Fruit fly (Drosophila melanogaster) whole organism, embryonic: Measurements from ENCODE around the gene Atat.

Source experiments
- Abd-B ChIP-seq: fragments of 200-800 bp; sonication (Bioruptor generic); optimal IDR thresholded peaks from 2 replicates; lab custom pipeline; 2018; ENCODE audit warnings: missing biosample characterization, mild to moderate bottlenecking, missing genetic modification characterization, moderate library complexity
- Ada2b ChIP-seq: fragments of 200-800 bp; sonication (Bioruptor generic); IDR thresholded peaks from 2 replicates; pipeline ENCODE4 v1.3.6; 2022; ENCODE audit warnings: missing biosample characterization, missing genetic modification characterization
- Antp ChIP-seq: fragments of 200-800 bp; sonication (Bioruptor generic); optimal IDR thresholded peaks from 3 replicates; lab custom pipeline; 2016; ENCODE audit warnings: missing biosample characterization, missing genetic modification characterization
- CG10274 ChIP-seq: fragments of 200-800 bp; sonication (Bioruptor generic); optimal IDR thresholded peaks from 3 replicates; lab custom pipeline; 2017; ENCODE audit warnings: missing biosample characterization, mild to moderate bottlenecking, missing genetic modification characterization
- CG12104 ChIP-seq: fragments of 200-800 bp; sonication (Bioruptor generic); optimal IDR thresholded peaks from 3 replicates; lab custom pipeline; 2016; ENCODE audit warnings: missing biosample characterization, missing genetic modification characterization
- CG14710 ChIP-seq: fragments of 200-800 bp; sonication (Bioruptor generic); optimal IDR thresholded peaks from 3 replicates; lab custom pipeline; 2019; ENCODE audit warnings: missing biosample characterization, mild to moderate bottlenecking, missing genetic modification characterization, moderate library complexity
- CG18262 ChIP-seq: fragments of 200-800 bp; optimal IDR thresholded peaks from 3 replicates; lab custom pipeline; 2019; ENCODE audit warnings: missing biosample characterization, mild to moderate bottlenecking, missing genetic modification characterization, moderate library complexity
- CG2678 ChIP-seq: fragments of 200-800 bp; sonication (Bioruptor generic); optimal IDR thresholded peaks from 3 replicates; lab custom pipeline; 2019; ENCODE audit warnings: missing biosample characterization, mild to moderate bottlenecking, missing genetic modification characterization, moderate library complexity
- CG3163 ChIP-seq: fragments of 200-800 bp; sonication (Bioruptor generic); optimal IDR thresholded peaks from 3 replicates; lab custom pipeline; 2016; ENCODE audit warnings: missing biosample characterization, missing genetic modification characterization
- CG34376 ChIP-seq: fragments of 200-800 bp; sonication (Bioruptor generic); optimal IDR thresholded peaks from 2 replicates; lab custom pipeline; 2018; ENCODE audit warnings: missing biosample characterization, mild to moderate bottlenecking, missing genetic modification characterization
- CG4282 ChIP-seq: fragments of 200-800 bp; sonication (Bioruptor generic); optimal IDR thresholded peaks from 2 replicates; lab custom pipeline; 2016; ENCODE audit warnings: missing biosample characterization, missing genetic modification characterization
- CG4360 ChIP-seq: fragments of 200-800 bp; sonication (Bioruptor generic); IDR thresholded peaks from 2 replicates; pipeline ENCODE4 v1.3.6; 2022; ENCODE audit warnings: missing biosample characterization, missing genetic modification characterization
- CG9932 ChIP-seq: fragments of 200-800 bp; sonication (Bioruptor generic); IDR thresholded peaks from 2 replicates; pipeline ENCODE4 v1.3.6; 2022; ENCODE audit warnings: missing biosample characterization, missing genetic modification characterization
- CoRest ChIP-seq: fragments of 200-800 bp; sonication (Bioruptor generic); optimal IDR thresholded peaks from 3 replicates; lab custom pipeline; 2018; ENCODE audit warnings: missing biosample characterization, mild to moderate bottlenecking, missing genetic modification characterization, moderate library complexity
- CrebB ChIP-seq: fragments of 200-800 bp; sonication (Bioruptor generic); optimal IDR thresholded peaks from 3 replicates; lab custom pipeline; 2018; ENCODE audit warnings: missing biosample characterization, mild to moderate bottlenecking, missing genetic modification characterization
- D19A ChIP-seq: fragments of 200-800 bp; optimal IDR thresholded peaks from 3 replicates; lab custom pipeline; 2019; ENCODE audit warnings: missing biosample characterization, mild to moderate bottlenecking, missing genetic modification characterization, moderate library complexity
- Ets97D ChIP-seq: fragments of 200-800 bp; sonication (Bioruptor generic); optimal IDR thresholded peaks from 3 replicates; lab custom pipeline; 2016; ENCODE audit warnings: missing biosample characterization, missing genetic modification characterization
- Gug ChIP-seq: fragments of 200-800 bp; sonication (Bioruptor generic); IDR thresholded peaks from 4 replicates; pipeline ENCODE4 v1.3.6; 2022; ENCODE audit warnings: missing biosample characterization, missing genetic modification characterization
- HmgD ChIP-seq: fragments of 200-800 bp; sonication (Bioruptor generic); optimal IDR thresholded peaks from 3 replicates; lab custom pipeline; 2016; ENCODE audit warnings: missing biosample characterization, missing genetic modification characterization
- Hr51 ChIP-seq, 2 experiments: fragments of 200-800 bp; sonication (Bioruptor generic); optimal IDR thresholded peaks; 2 replicates in 1 of 2; 3 replicates in 1 of 2; lab custom pipeline; 2016 to 2018; ENCODE audit warnings: missing biosample characterization in 2 of 2, missing genetic modification characterization in 2 of 2, mild to moderate bottlenecking in 1 of 2, moderate library complexity in 1 of 2
- Med ChIP-seq: fragments of 200-800 bp; sonication (Bioruptor generic); peaks from one replicate; lab custom pipeline; 2016; ENCODE audit warnings: missing biosample characterization, missing genetic modification characterization, mild to moderate bottlenecking, inconsistent platforms, moderate library complexity
- Meics ChIP-seq: fragments of 200-800 bp; sonication (Bioruptor generic); optimal IDR thresholded peaks from 2 replicates; lab custom pipeline; 2017; ENCODE audit warnings: missing biosample characterization, mild to moderate bottlenecking, missing genetic modification characterization
- Nf-YA ChIP-seq: fragments of 200-800 bp; sonication (Bioruptor generic); IDR thresholded peaks from 2 replicates; pipeline ENCODE4 v1.3.6; 2022; ENCODE audit warnings: missing biosample characterization, missing genetic modification characterization
- NfI ChIP-seq: fragments of 200-800 bp; sonication (Bioruptor generic); optimal IDR thresholded peaks from 3 replicates; lab custom pipeline; 2018; ENCODE audit warnings: missing biosample characterization, mild to moderate bottlenecking, missing genetic modification characterization, moderate library complexity
- Oli ChIP-seq: fragments of 200-800 bp; sonication (Bioruptor generic); optimal IDR thresholded peaks from 2 replicates; lab custom pipeline; 2018; ENCODE audit warnings: missing biosample characterization, mild to moderate bottlenecking, missing genetic modification characterization, moderate library complexity
- Taf1 ChIP-seq: fragments of 200-800 bp; sonication (Bioruptor generic); IDR thresholded peaks from 2 replicates; pipeline ENCODE4 v1.3.6; 2022; ENCODE audit warnings: missing biosample characterization, missing genetic modification characterization
- Vsx1 ChIP-seq: fragments of 200-800 bp; sonication (Bioruptor generic); optimal IDR thresholded peaks from 2 replicates; lab custom pipeline; 2017; ENCODE audit warnings: missing biosample characterization, mild to moderate bottlenecking, missing genetic modification characterization, missing genetic modification reagents
- aop ChIP-seq: fragments of 200-800 bp; sonication (Bioruptor generic); IDR thresholded peaks from 2 replicates; pipeline ENCODE4 v1.3.6; 2022; ENCODE audit warnings: missing biosample characterization, missing genetic modification characterization
- bbx ChIP-seq: fragments of 200-800 bp; sonication (Bioruptor generic); IDR thresholded peaks from 2 replicates; pipeline ENCODE4 v1.3.6; 2022; ENCODE audit warnings: missing biosample characterization, missing genetic modification characterization; ENCODE audit not compliant: partially characterized antibody
- cas ChIP-seq: fragments of 200-800 bp; sonication (Bioruptor generic); IDR thresholded peaks from 2 replicates; pipeline ENCODE4 v1.3.6; 2022; ENCODE audit warnings: missing biosample characterization, missing genetic modification characterization
- esg ChIP-seq: fragments of 200-800 bp; sonication (Bioruptor generic); conservative IDR thresholded peaks from 2 replicates; pipeline ENCODE4 v1.3.6; 2022; ENCODE audit warnings: missing biosample characterization, missing genetic modification characterization
- ftz-f1 ChIP-seq: fragments of 200-800 bp; sonication (Bioruptor generic); optimal IDR thresholded peaks from 2 replicates; lab custom pipeline; 2016; ENCODE audit warnings: missing biosample characterization, missing genetic modification characterization
- gfzf ChIP-seq: fragments of 200-800 bp; sonication (Bioruptor generic); optimal IDR thresholded peaks from 2 replicates; lab custom pipeline; 2016; ENCODE audit warnings: missing biosample characterization, mild to moderate bottlenecking, missing genetic modification characterization, moderate library complexity
- gro ChIP-seq: fragments of 200-800 bp; sonication (Bioruptor generic); optimal IDR thresholded peaks from 2 replicates; lab custom pipeline; 2016; ENCODE audit warnings: missing biosample characterization, missing genetic modification characterization
- ind ChIP-seq: fragments of 200-800 bp; sonication (Bioruptor generic); optimal IDR thresholded peaks from 3 replicates; lab custom pipeline; 2016; ENCODE audit warnings: missing biosample characterization, missing genetic modification characterization
- jigr1 ChIP-seq: fragments of 200-800 bp; sonication (Bioruptor generic); IDR thresholded peaks from 3 replicates; pipeline ENCODE4 v1.3.6; 2022; ENCODE audit warnings: missing biosample characterization, missing genetic modification characterization
- jing ChIP-seq: fragments of 200-800 bp; sonication (Bioruptor generic); optimal IDR thresholded peaks from 2 replicates; lab custom pipeline; 2018; ENCODE audit warnings: missing biosample characterization, mild to moderate bottlenecking, missing genetic modification characterization
- kay ChIP-seq: fragments of 200-800 bp; sonication (Bioruptor generic); optimal IDR thresholded peaks from 2 replicates; lab custom pipeline; 2016; ENCODE audit warnings: missing biosample characterization, missing genetic modification characterization
- lbe ChIP-seq: fragments of 200-800 bp; sonication (Bioruptor generic); optimal IDR thresholded peaks from 2 replicates; lab custom pipeline; 2016; ENCODE audit warnings: missing biosample characterization, mild to moderate bottlenecking, missing genetic modification characterization
- lilli ChIP-seq: fragments of 200-800 bp; sonication (Bioruptor generic); optimal IDR thresholded peaks from 3 replicates; lab custom pipeline; 2016; ENCODE audit warnings: missing biosample characterization, missing genetic modification characterization
- lmd ChIP-seq: fragments of 200-800 bp; sonication (Bioruptor generic); IDR thresholded peaks from 2 replicates; pipeline ENCODE4 v1.3.6; 2022; ENCODE audit warnings: missing biosample characterization, missing genetic modification characterization
- nmo ChIP-seq: fragments of 200-800 bp; sonication (Bioruptor generic); optimal IDR thresholded peaks from 2 replicates; lab custom pipeline; 2018; ENCODE audit warnings: missing biosample characterization, mild to moderate bottlenecking, missing genetic modification characterization, moderate library complexity
- onecut ChIP-seq: fragments of 200-800 bp; sonication (Bioruptor generic); IDR thresholded peaks from 2 replicates; pipeline ENCODE4 v1.3.6; 2022; ENCODE audit warnings: missing biosample characterization, missing genetic modification characterization
- org-1 ChIP-seq: fragments of 200-800 bp; sonication (Bioruptor generic); optimal IDR thresholded peaks from 2 replicates; lab custom pipeline; 2017; ENCODE audit warnings: missing biosample characterization, missing genetic modification characterization
- pan ChIP-seq, 4 experiments: fragments of >200 bp in 3 of 4; fragments of 200-800 bp in 1 of 4; sonication (Bioruptor generic) in 1 of 4; optimal IDR thresholded peaks in 3 of 4; IDR thresholded peaks in 1 of 4; 2 replicates each; pipeline versions ENCODE4 v1.3.6 to Lab custom; 2017 to 2022; ENCODE audit warnings: missing biosample characterization in 2 of 4, missing genetic modification characterization in 2 of 4, mixed read lengths in 1 of 4
- pzg ChIP-seq: fragments of 200-800 bp; sonication (Bioruptor generic); optimal IDR thresholded peaks from 3 replicates; lab custom pipeline; 2018; ENCODE audit warnings: missing biosample characterization, mild to moderate bottlenecking, missing genetic modification characterization, moderate library complexity
- salm ChIP-seq: fragments of 200-800 bp; sonication (Bioruptor generic); optimal IDR thresholded peaks from 2 replicates; lab custom pipeline; 2018; ENCODE audit warnings: missing biosample characterization, mild to moderate bottlenecking, missing genetic modification characterization
- sd ChIP-seq: fragments of 200-800 bp; sonication (Bioruptor generic); optimal IDR thresholded peaks from 3 replicates; lab custom pipeline; 2018; ENCODE audit warnings: missing biosample characterization, mild to moderate bottlenecking, missing genetic modification characterization, moderate library complexity
- twi ChIP-seq: fragments of 200-800 bp; optimal IDR thresholded peaks from 2 replicates; lab custom pipeline; 2019; ENCODE audit warnings: missing biosample characterization, mild to moderate bottlenecking, missing genetic modification characterization, moderate library complexity
- vnd ChIP-seq: fragments of 200-800 bp; sonication (Bioruptor generic); IDR thresholded peaks from 3 replicates; pipeline ENCODE4 v1.3.6; 2022; ENCODE audit warnings: missing biosample characterization, missing genetic modification characterization; ENCODE audit not compliant: partially characterized antibody

The Atat gene

dm6 chr3L:9366850-9367430 is 59.6 kb downstream of the Atat start, which contains the start of the genes Klp67A and CG4452:
Gene Klp67A (minus strand): TSS chr3L:9367046.
Gene CG4452 (plus strand): TSS chr3L:9367377.
- TF ChIP-seq Hr51 (GFP tag; optimal IDR thresholded peaks at IDR 0.05; lab: Kevin White, UChicago) (peak in 1 of 2 experiments; percentile 37), nmo (GFP tag; lab: Kevin White, UChicago) (peak; percentile 79), Antp (no peak), CG12104 (GFP tag; lab: Kevin White, UChicago) (peak; percentile 21), Abd-B (GFP tag; lab: Kevin White, UChicago) (no peak), kay (GFP tag; lab: Kevin White, UChicago) (peak; percentile 39), esg (0 out of 2 replicates have a peak, but pooled peaks have one; percentile 12), sd (tag; lab: Kevin White, UChicago) (no peak), lmd (no peak), CG4282 (GFP tag; lab: Kevin White, UChicago) (no peak), CG18262 (tag; lab: Kevin White, UChicago) (peak; percentile 68), CG10274 (no peak), aop (no peak), CG4360 (GFP tag; lab: Robert Waterston, UW) (no peak), Nf-YA (no peak), Taf1 (GFP tag; lab: Robert Waterston, UW) (no peak), cas (GFP tag; lab: Robert Waterston, UW) (no peak), onecut (GFP tag; lab: Robert Waterston, UW) (no peak), gro (GFP tag; lab: Kevin White, UChicago) (no peak), HmgD (GFP tag; lab: Kevin White, UChicago) (no peak), CG34376 (GFP tag; lab: Kevin White, UChicago) (peak; percentile 5), D19A (tag; lab: Kevin White, UChicago) (peak; percentile 3), vnd (GFP tag; lab: Robert Waterston, UW) (peak; percentile 93), ind (peak; percentile 36), jigr1 (no peak), CrebB (no peak), NfI (GFP tag; lab: Kevin White, UChicago) (no peak), CG2678 (tag; lab: Kevin White, UChicago) (no peak), pzg (GFP tag; lab: Kevin White, UChicago) (peak; percentile 57), CG3163 (GFP tag; lab: Kevin White, UChicago) (no peak), Ets97D (GFP tag; lab: Kevin White, UChicago) (peak; percentile 67), Vsx1 (GFP tag; lab: Kevin White, UChicago) (no peak), twi (tag; lab: Kevin White, UChicago) (peak; percentile 52), pan (optimal IDR thresholded peaks at IDR 0.05; lab: Kevin White, UChicago) (no peak), pan (GFP tag; optimal IDR thresholded peaks at IDR 0.05 in 1 of 2, IDR thresholded peaks at IDR 0.05 in 1 of 2) (peak in 1 of 2 experiments; percentile 5), Med (GFP tag; lab: Kevin White, UChicago) (peak; percentile 87), Oli (tag; lab: Kevin White, UChicago) (no peak), lilli (GFP tag; lab: Kevin White, UChicago) (peak; percentile 58), Gug (GFP tag; lab: Robert Waterston, UW) (no peak), ftz-f1 (no peak), Meics (no peak), Ada2b (no peak), lbe (GFP tag; lab: Kevin White, UChicago) (peak; percentile 47), CG9932 (peak; percentile 60), org-1 (GFP tag; lab: Kevin White, UChicago) (no peak), salm (tag; lab: Kevin White, UChicago) (peak; percentile 13), bbx (peak; percentile 86), CG14710 (tag; lab: Kevin White, UChicago) (peak; percentile 90), gfzf (GFP tag; lab: Kevin White, UChicago) (peak; percentile 3), CoRest (tag; lab: Kevin White, UChicago) (peak; percentile 77), jing (no peak)
